Fruit fly (Drosophila melanogaster): ENCODE data around the gene Samuel.
A peak's percentile ranks its signal among the peaks of the same experiment; 100 is the strongest.

Gene Samuel

dm6 chr2L:11003925-11004673 lies 62.7 kb downstream of the Samuel start, which contains the start of gene RpL9 (continued):
- no peak for TF ChIP-seq lab (GFP tag; optimal IDR thresholded peaks at IDR 0.05)
- TF ChIP-seq Atf6 (GFP tag; IDR thresholded peaks at IDR 0.05) = peak; percentile 73
- TF ChIP-seq cg (GFP tag; optimal IDR thresholded peaks at IDR 0.05) = no peak
- peak; percentile 80 for TF ChIP-seq p53 (GFP tag; optimal IDR thresholded peaks at IDR 0.05)
- peak; percentile 79 for TF ChIP-seq unpg (GFP tag; optimal IDR thresholded peaks at IDR 0.05)
- no peak for TF ChIP-seq CG3407 (GFP tag; optimal IDR thresholded peaks at IDR 0.05)
- no peak for TF ChIP-seq CG31388 (GFP tag; optimal IDR thresholded peaks at IDR 0.05)
- no peak for TF ChIP-seq pho (GFP tag; optimal IDR thresholded peaks at IDR 0.05)
- no peak for TF ChIP-seq CG12071 (GFP tag; optimal IDR thresholded peaks at IDR 0.05)
- TF ChIP-seq CG5180 (GFP tag; optimal IDR thresholded peaks at IDR 0.05) = peak; percentile 67
- TF ChIP-seq Antp (GFP tag; optimal IDR thresholded peaks at IDR 0.05) = peak; percentile 26
- TF ChIP-seq Mad (GFP tag; optimal IDR thresholded peaks at IDR 0.05) = peak; percentile 50
- peak; percentile 92 for TF ChIP-seq MTF-1 (GFP tag; optimal IDR thresholded peaks at IDR 0.05; ENCODE audit: borderline replicate concordance)
- no peak for TF ChIP-seq Kr (GFP tag; optimal IDR thresholded peaks at IDR 0.05)
- peak; percentile 70 for TF ChIP-seq ac (GFP tag; optimal IDR thresholded peaks at IDR 0.05)
- TF ChIP-seq CG10431 (GFP tag; optimal IDR thresholded peaks at IDR 0.05) = peak; percentile 82
- TF ChIP-seq tin (GFP tag; optimal IDR thresholded peaks at IDR 0.05) = peak; percentile 25
- TF ChIP-seq Gsc (GFP tag; IDR thresholded peaks at IDR 0.05) = no peak
- no peak for TF ChIP-seq CG10462 (GFP tag; optimal IDR thresholded peaks at IDR 0.05)
- TF ChIP-seq psq (GFP tag; optimal IDR thresholded peaks at IDR 0.05) = peak; percentile 32
- TF ChIP-seq CG10147 (GFP tag; optimal IDR thresholded peaks at IDR 0.05) = no peak
- peak; percentile 49 for TF ChIP-seq dmrt11E (tag; optimal IDR thresholded peaks at IDR 0.05)
- TF ChIP-seq chinmo (GFP tag; IDR thresholded peaks at IDR 0.05; ENCODE audit: partially characterized antibody) = no peak
- TF ChIP-seq CG14710 (tag; optimal IDR thresholded peaks at IDR 0.05) = peak; percentile 56
- TF ChIP-seq Sin3A (optimal IDR thresholded peaks at IDR 0.05) = peak; percentile 30
- TF ChIP-seq Awh (GFP tag; IDR thresholded peaks at IDR 0.05) = peak; percentile 79
- no peak for TF ChIP-seq Mrtf (GFP tag; IDR thresholded peaks at IDR 0.05)
- no peak for TF ChIP-seq Doc2 (GFP tag; IDR thresholded peaks at IDR 0.05)
- TF ChIP-seq CG12155 (GFP tag; optimal IDR thresholded peaks at IDR 0.05) = no peak
- TF ChIP-seq CG31224 (GFP tag; IDR thresholded peaks at IDR 0.05) = peak; percentile 49; the same call in 1 of the 2 replicates
- no peak; the same call in 1 of the 2 replicates for TF ChIP-seq toy (GFP tag; IDR thresholded peaks at IDR 0.05)
- no peak for TF ChIP-seq jigr1 (GFP tag; IDR thresholded peaks at IDR 0.05)
- TF ChIP-seq Myb (GFP tag; optimal IDR thresholded peaks at IDR 0.05) = peak; percentile 43
- peak; percentile 72 for TF ChIP-seq gfzf (GFP tag; optimal IDR thresholded peaks at IDR 0.05)
- TF ChIP-seq Xbp1 (GFP tag; optimal IDR thresholded peaks at IDR 0.05) = peak; percentile 45
- TF ChIP-seq CG16863 (GFP tag; optimal IDR thresholded peaks at IDR 0.05) = no peak
- TF ChIP-seq dan (GFP tag; IDR thresholded peaks at IDR 0.05) = no peak
- TF ChIP-seq CG7271 (tag; optimal IDR thresholded peaks at IDR 0.05) = peak; percentile 95
- TF ChIP-seq CG15601 (tag; optimal IDR thresholded peaks at IDR 0.05) = peak; percentile 53
- TF ChIP-seq CG3163 (GFP tag; optimal IDR thresholded peaks at IDR 0.05) = peak; percentile 8
- no peak; the same call in 1 of the 2 replicates for TF ChIP-seq HLH3B (GFP tag; IDR thresholded peaks at IDR 0.05)
- peak; percentile 84 for TF ChIP-seq CG12219 (GFP tag; optimal IDR thresholded peaks at IDR 0.05)
- TF ChIP-seq CG7786 (GFP tag; optimal IDR thresholded peaks at IDR 0.05) = no peak
- no peak for TF ChIP-seq CG3838 (GFP tag; optimal IDR thresholded peaks at IDR 0.05)
- TF ChIP-seq sqz (GFP tag; optimal IDR thresholded peaks at IDR 0.05) = no peak
- peak; percentile 30 for TF ChIP-seq CG4617 (GFP tag; optimal IDR thresholded peaks at IDR 0.05; ENCODE audit: borderline replicate concordance)
- TF ChIP-seq ro (GFP tag; IDR thresholded peaks at IDR 0.05) = no peak
- TF ChIP-seq Dip3 (GFP tag; optimal IDR thresholded peaks at IDR 0.05) = peak; percentile 45
- peak; percentile 83 for TF ChIP-seq CG34422 (GFP tag; IDR thresholded peaks at IDR 0.05)
- peak; percentile 42 for TF ChIP-seq exex (tag; optimal IDR thresholded peaks at IDR 0.05)

All from whole organism, embryonic.